Fruit fly (Drosophila melanogaster) whole organism: ENCODE measurements around the gene CG8641.

Experiments used
- CG8478 ChIP-seq: fragments of >200 bp; optimal IDR thresholded peaks from 2 replicates; lab custom pipeline; 2018; ENCODE audit warnings: inconsistent platforms
- Dll ChIP-seq: fragments of >200 bp; optimal IDR thresholded peaks from 2 replicates; lab custom pipeline; 2017
- EcR ChIP-seq, 2 experiments: fragments of >200 bp; optimal IDR thresholded peaks; 2 replicates each; lab custom pipeline; 2017; ENCODE audit warnings: missing biosample characterization in 2 of 2, missing genetic modification characterization in 2 of 2, missing genetic modification reagents in 2 of 2
- pan ChIP-seq: fragments of >200 bp; optimal IDR thresholded peaks from 2 replicates; lab custom pipeline; 2017
- psq ChIP-seq: fragments of >200 bp; optimal IDR thresholded peaks from 2 replicates; lab custom pipeline; 2017
- usp ChIP-seq: fragments of >200 bp; optimal IDR thresholded peaks from 2 replicates; lab custom pipeline; 2017; ENCODE audit warnings: missing biosample characterization, missing genetic modification characterization, mixed read lengths

CG8641 gene

DNA sequence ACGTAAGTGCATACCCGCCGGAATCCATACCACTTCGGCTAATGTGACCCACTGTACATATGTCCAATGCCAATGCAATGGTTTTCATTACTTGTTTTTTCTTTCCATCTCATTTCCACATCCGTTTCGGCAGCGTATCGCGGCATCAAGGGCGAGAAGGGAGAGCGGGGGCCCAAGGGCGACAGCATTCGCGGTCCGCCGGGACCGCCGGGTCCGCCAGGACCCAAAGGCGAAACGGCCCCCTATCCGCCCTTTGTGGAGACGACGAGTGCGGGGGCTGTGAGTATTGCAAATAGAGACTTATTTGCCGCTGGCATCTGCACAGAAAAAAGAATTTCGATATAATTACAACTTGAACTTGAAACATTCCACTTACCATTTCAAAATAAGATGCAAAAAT lies 42.2 kb downstream of the CG8641 start:
- TF ChIP-seq psq: no peak
- TF ChIP-seq Dll: no peak
- no peak for TF ChIP-seq CG8478 (lab: Kevin White, UChicago)

DNA sequence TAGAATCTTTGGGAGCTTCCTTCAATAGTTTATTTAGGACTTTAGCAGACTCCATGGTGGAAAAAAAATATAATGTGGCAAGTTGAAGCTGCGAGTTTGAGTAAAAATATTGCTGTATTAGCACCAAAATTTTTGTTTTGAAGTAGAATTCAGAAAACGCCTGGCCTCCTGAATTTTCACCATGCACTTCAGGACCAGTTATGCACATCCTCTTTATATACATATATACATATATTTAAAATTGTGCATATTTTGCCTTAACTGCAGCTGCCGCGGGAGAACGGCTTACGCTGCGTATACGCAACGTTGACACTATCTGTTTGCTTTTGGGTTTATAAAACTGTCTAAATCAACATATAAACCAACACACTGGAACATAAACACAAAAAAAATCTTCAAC lies 50.6 kb downstream of the CG8641 start, which contains the start of gene CG17744:
Gene CG17744 (minus strand): TSS at position 101 of the 400 bp plus-strand sequence.
- TF ChIP-seq Dll (no peak), usp (GFP tag; lab: Kevin White, UChicago) (no peak), pan (lab: Kevin White, UChicago) (no peak), CG8478 (lab: Kevin White, UChicago) (no peak), psq (no peak), EcR (GFP tag; optimal IDR thresholded peaks at IDR 0.05; lab: Kevin White, UChicago) (no peak)

DNA sequence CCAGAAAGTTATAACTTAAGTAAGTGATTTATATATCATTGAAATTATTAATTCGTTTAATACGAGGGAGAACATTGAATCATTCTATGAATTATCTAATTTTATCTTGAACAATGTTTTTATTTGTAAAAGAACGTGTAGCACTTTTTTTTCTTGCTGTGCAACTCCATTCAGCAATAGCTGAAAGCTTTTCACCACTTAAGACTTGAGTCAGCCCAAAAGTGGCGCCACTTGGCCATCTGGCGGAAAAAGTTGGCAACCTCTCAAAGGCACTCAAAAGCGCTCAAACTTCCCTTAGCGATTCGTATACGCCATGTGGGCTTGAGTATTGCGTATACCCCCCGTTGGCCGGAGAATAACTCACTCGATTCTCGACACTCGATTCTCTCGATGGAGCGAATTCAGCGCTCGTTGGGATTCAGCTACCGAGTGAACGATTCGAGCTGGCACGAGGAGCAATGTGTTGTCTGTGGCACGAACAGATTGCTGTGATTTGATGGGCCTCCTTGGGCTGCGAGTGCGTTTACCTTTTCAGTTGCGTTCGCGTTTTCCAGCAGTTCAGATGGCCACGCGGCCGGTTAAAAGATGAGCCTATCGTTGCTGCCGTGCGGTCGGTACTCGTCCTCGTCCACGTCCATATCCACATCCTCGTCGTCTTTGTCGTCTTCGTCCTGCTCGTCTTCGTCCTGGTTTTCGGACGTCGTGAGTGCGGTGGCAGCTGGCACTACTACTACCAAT lies 63.5 kb downstream of the CG8641 start:
- no peak for TF ChIP-seq CG8478 (lab: Kevin White, UChicago)
- no peak for TF ChIP-seq pan (lab: Kevin White, UChicago)
- no peak for TF ChIP-seq EcR (GFP tag; optimal IDR thresholded peaks at IDR 0.05; lab: Kevin White, UChicago)
- no peak for TF ChIP-seq Dll
- TF ChIP-seq usp (GFP tag; lab: Kevin White, UChicago): no peak

DNA sequence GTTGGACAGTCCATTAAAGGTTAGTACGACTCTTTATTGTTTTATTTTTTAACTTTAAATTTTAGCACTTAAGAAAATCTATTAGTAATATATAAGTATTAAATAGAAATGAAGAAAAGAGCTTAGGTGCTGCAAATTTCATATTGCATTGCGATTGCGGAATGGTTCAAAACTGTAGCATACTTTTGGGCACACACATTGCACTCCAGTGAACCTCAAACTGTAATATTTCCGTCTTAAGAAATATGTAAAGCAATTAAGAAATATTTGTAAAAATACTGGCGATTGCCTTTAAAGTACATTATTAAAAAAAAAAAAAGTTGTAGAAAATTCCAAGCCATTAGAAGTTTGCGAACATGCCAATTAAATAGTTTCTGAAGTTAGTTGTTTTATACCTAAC lies 65.0 kb downstream of the CG8641 start:
- no peak for TF ChIP-seq CG8478 (lab: Kevin White, UChicago)

DNA sequence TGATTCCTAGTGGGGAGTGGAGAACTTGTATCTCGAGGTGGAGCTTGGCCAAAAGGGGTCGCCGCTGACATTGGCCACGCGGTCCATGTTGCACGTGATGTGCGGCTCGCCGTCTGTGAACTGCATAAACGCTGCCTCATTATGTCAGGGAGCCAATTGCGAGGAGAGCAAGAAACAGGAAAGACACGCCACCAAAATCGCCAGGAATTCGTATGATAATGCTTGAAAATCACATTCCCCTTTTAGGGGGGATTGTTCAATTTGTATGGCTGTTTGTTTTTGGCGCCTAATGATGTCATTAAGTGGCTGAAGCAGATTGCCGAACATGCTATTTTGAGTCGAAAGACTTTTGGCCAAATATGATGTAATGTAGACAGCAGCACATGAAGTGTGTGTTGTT lies 67.4 kb downstream of the CG8641 start:
- TF ChIP-seq psq: no peak
- TF ChIP-seq pan (lab: Kevin White, UChicago): no peak
- TF ChIP-seq EcR (GFP tag; optimal IDR thresholded peaks at IDR 0.05; lab: Kevin White, UChicago): no peak
- no peak for TF ChIP-seq usp (GFP tag; lab: Kevin White, UChicago)
- TF ChIP-seq CG8478 (lab: Kevin White, UChicago): no peak
- TF ChIP-seq Dll: no peak

DNA sequence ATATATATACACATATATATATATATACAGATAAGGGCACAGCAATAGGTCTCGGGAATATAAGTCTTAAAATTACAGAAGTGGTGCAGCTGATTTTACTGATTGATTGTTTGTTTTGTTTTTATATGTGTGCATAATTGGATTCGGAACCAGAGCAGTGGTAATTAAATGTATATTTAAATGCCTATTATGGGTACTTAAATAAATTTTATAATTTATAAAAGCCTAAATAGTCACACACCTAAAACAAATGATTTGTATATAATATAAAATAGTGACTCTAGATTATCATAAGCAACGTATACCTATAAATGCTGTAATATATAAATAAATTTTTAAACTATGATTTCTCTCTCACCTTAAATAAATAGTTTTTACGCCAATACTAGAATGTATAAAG lies 67.9 kb downstream of the CG8641 start:
- TF ChIP-seq CG8478 (lab: Kevin White, UChicago) (no peak), pan (lab: Kevin White, UChicago) (no peak), usp (GFP tag; lab: Kevin White, UChicago) (no peak), EcR (GFP tag; optimal IDR thresholded peaks at IDR 0.05; lab: Kevin White, UChicago) (no peak), Dll (no peak)
